Worm (Caenorhabditis elegans): ENCODE data around the gene ZC239.16.
"Not testable (repeated sequence)": the region's sequence is repeated elsewhere in the genome, so short reads cannot be mapped to it uniquely, and the experiment has no call there.

- not testable (repeated sequence) for TF ChIP-seq nhr-11, F13H6.1 (tag; optimal IDR thresholded peaks at IDR 0.05)
These were observed 9.4 kb downstream of the ZC239.16 start, which contains the start of gene ZC239.3 for ce11 chrII:3215762-3216161.

All from whole organism, L2 larva.